Fruit fly (Drosophila melanogaster) whole organism, prepupa: ENCODE results near the gene CG9674.

Source experiments
- CG3919 ChIP-seq: fragments of 200-800 bp; sonication (Bioruptor generic); optimal IDR thresholded peaks from 3 replicates; lab custom pipeline; 2016; ENCODE audit warnings: missing biosample characterization, missing genetic modification characterization
- CG6276 ChIP-seq: fragments of 200-800 bp; sonication (Bioruptor generic); optimal IDR thresholded peaks from 2 replicates; lab custom pipeline; 2017; ENCODE audit warnings: missing biosample characterization, mild to moderate bottlenecking, missing genetic modification characterization
- Hr39 ChIP-seq: fragments of 200-800 bp; sonication (Bioruptor generic); optimal IDR thresholded peaks from 2 replicates; lab custom pipeline; 2016; ENCODE audit warnings: missing biosample characterization, missing genetic modification characterization
- Sox102F ChIP-seq: fragments of 200-800 bp; sonication (Bioruptor generic); optimal IDR thresholded peaks from 2 replicates; lab custom pipeline; 2016; ENCODE audit warnings: missing biosample characterization, mild to moderate bottlenecking, missing genetic modification characterization
- eg ChIP-seq: fragments of 200-800 bp; sonication (Bioruptor generic); IDR thresholded peaks from 3 replicates; pipeline ENCODE4 v1.3.6; 2022; ENCODE audit warnings: missing biosample characterization, missing genetic modification characterization
- net ChIP-seq: fragments of 200-800 bp; sonication (Bioruptor generic); optimal IDR thresholded peaks from 3 replicates; lab custom pipeline; 2016; ENCODE audit warnings: missing biosample characterization, missing genetic modification characterization

DNA sequence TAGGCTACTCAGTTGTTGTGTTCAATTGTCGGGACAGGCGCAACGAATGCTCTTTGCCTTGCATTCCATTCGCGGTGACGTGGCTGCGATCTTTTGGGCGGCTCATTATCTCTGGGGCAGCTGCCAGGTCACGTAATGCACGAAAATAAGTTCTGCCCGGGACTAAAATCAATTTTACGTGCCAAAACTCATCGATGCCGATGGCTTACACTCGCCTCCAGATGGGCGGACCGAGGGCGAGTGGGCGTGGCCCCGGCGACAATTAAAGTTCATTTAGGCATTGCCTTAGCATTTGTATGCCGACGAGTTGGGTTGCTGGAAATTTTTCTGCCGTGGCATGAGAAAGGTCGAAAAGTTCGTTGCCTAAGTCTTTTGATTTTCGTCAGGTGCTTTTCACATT is 29.2 kb upstream of the CG9674 start:
- TF ChIP-seq Hr39 (GFP tag; lab: Kevin White, UChicago) (no peak), net (no peak), CG3919 (GFP tag; lab: Kevin White, UChicago) (no peak), eg (GFP tag; lab: Robert Waterston, UW) (no peak), CG6276 (GFP tag; lab: Kevin White, UChicago) (no peak), Sox102F (GFP tag; lab: Kevin White, UChicago) (no peak)
